Fruit fly (Drosophila melanogaster): ENCODE results near the gene narya.
A peak's percentile ranks its signal among the peaks of the same experiment; 100 is the strongest.

Gene narya

DNA sequence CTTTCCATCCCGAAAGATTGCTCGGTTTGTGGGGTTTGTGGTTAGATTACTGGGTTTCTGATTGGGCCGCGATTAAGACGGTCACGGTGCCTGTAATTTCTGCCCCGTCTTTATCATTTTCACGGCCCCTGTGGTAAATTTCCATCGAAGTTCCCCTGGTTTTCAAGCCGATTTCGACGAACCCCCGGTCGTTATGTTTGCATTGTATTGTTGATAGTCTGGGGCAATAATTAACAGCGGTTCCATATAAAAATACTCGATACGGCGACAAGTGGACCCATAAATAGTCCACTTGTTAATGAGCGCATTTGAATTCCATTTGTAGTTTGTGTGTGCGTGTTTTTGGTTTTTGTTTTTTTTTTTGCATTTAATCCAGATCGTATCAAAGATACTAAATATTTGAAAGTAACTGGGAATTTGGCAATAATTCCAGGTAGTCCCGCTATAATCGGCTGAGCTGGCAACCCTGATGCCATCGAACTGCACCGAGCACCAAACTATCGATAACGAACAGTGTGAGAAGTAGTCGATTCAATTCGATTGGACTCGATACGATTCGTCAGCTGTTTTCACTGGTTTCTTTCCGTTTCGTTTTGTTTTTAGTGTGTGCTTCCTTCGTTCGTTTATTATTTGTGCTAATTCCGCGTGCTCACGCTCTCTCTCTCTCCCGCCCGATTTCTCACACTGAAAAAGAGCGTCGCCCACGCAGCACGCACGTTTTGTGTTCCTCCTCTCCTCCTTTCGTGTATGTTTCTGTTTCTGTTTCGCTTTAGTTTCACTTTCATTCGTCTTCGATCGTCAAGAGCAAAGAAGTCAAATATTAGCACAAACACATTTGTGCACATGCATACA is 30.7 kb downstream of the narya start (continued):
- TF ChIP-seq CG30403 (GFP tag; optimal IDR thresholded peaks at IDR 0.05) (peak; percentile 48), CG30020 (tag; optimal IDR thresholded peaks at IDR 0.05) (no peak), CG13287 (GFP tag; IDR thresholded peaks at IDR 0.05; ENCODE audit: partially characterized antibody) (peak; percentile 89), fru (optimal IDR thresholded peaks at IDR 0.05) (no peak), HHEX (GFP tag; optimal IDR thresholded peaks at IDR 0.05) (no peak), Hand (GFP tag; optimal IDR thresholded peaks at IDR 0.05) (peak; percentile 43), eyg (GFP tag; optimal IDR thresholded peaks at IDR 0.05) (peak; percentile 31), CG11723 (GFP tag; optimal IDR thresholded peaks at IDR 0.05) (no peak), fd102C (GFP tag; optimal IDR thresholded peaks at IDR 0.05) (no peak), ERR (GFP tag; optimal IDR thresholded peaks at IDR 0.05) (peak; percentile 72), HmgZ (tag; optimal IDR thresholded peaks at IDR 0.05) (peak; percentile 41), CG7556 (GFP tag; optimal IDR thresholded peaks at IDR 0.05) (peak; percentile 14), sr (GFP tag; IDR thresholded peaks at IDR 0.05) (peak; percentile 99), Sin3A (optimal IDR thresholded peaks at IDR 0.05) (peak; percentile 44), CG11085 (GFP tag; IDR thresholded peaks at IDR 0.05) (peak; percentile 30; the same call in 1 of the 2 replicates), rib (GFP tag; IDR thresholded peaks at IDR 0.05) (0 out of 2 replicates have a peak, but pooled peaks have one; percentile 49), twi (tag; optimal IDR thresholded peaks at IDR 0.05) (no peak), CG12659 (GFP tag; optimal IDR thresholded peaks at IDR 0.05) (no peak), CG9797 (GFP tag; optimal IDR thresholded peaks at IDR 0.05) (peak; percentile 47), chn (GFP tag; optimal IDR thresholded peaks at IDR 0.05) (peak; percentile 22), aop (GFP tag; IDR thresholded peaks at IDR 0.05) (no peak), Taf1 (GFP tag; IDR thresholded peaks at IDR 0.05) (no peak), unpg (GFP tag; optimal IDR thresholded peaks at IDR 0.05) (no peak), D19A (tag; optimal IDR thresholded peaks at IDR 0.05) (no peak), nom (GFP tag; optimal IDR thresholded peaks at IDR 0.05) (no peak), ham (GFP tag; IDR thresholded peaks at IDR 0.05) (no peak), CG30431 (GFP tag; optimal IDR thresholded peaks at IDR 0.05) (no peak), crc (GFP tag; optimal IDR thresholded peaks at IDR 0.05) (peak; percentile 27), Lpt (GFP tag; optimal IDR thresholded peaks at IDR 0.05) (no peak), CG14860 (GFP tag; IDR thresholded peaks at IDR 0.05; ENCODE audit: partially characterized antibody) (peak; percentile 79), ash1 (GFP tag; optimal IDR thresholded peaks at IDR 0.05) (no peak), Meics (GFP tag; optimal IDR thresholded peaks at IDR 0.05) (peak; percentile 22), CG11093 (GFP tag; IDR thresholded peaks at IDR 0.05) (no peak), CG12744 (GFP tag; optimal IDR thresholded peaks at IDR 0.05) (no peak), CG12104 (GFP tag; optimal IDR thresholded peaks at IDR 0.05) (no peak), maf-S (GFP tag; optimal IDR thresholded peaks at IDR 0.05) (peak; percentile 35), CG3281 (GFP tag; optimal IDR thresholded peaks at IDR 0.05) (peak; percentile 36), CG17328 (GFP tag; IDR thresholded peaks at IDR 0.05) (no peak), CG8281 (tag; optimal IDR thresholded peaks at IDR 0.05) (no peak), gem (tag; optimal IDR thresholded peaks at IDR 0.05) (no peak), ap (GFP tag; IDR thresholded peaks at IDR 0.05) (no peak), ab (GFP tag; optimal IDR thresholded peaks at IDR 0.05) (no peak), ara (GFP tag; IDR thresholded peaks at IDR 0.05) (no peak), sob (GFP tag; IDR thresholded peaks at IDR 0.05) (peak; percentile 52), CG6689 (GFP tag; IDR thresholded peaks at IDR 0.05) (no peak), cg (GFP tag; optimal IDR thresholded peaks at IDR 0.05) (peak; percentile 50), CG3838 (GFP tag; optimal IDR thresholded peaks at IDR 0.05) (no peak), CG1529 (GFP tag; optimal IDR thresholded peaks at IDR 0.05) (no peak), CG31224 (GFP tag; IDR thresholded peaks at IDR 0.05) (0 out of 2 replicates have a peak, but pooled peaks have one; percentile 19), ewg (GFP tag; optimal IDR thresholded peaks at IDR 0.05) (no peak), fu2 (GFP tag; optimal IDR thresholded peaks at IDR 0.05) (peak; percentile 11)
